Worm (Caenorhabditis elegans) whole organism, L4/young adult: ENCODE measurements around the gene ztf-13.

Experiments
- W03F9.2 ChIP-seq: fragments of 150-350 bp; optimal IDR thresholded peaks from 2 replicates; lab custom pipeline; 2014; ENCODE audit warnings: missing biosample characterization, missing genetic modification characterization
- dao-5 ChIP-seq: sonication (generic microtip); optimal IDR thresholded peaks from 2 replicates; lab custom pipeline; 2016; ENCODE audit warnings: missing genotype, missing genetic modification characterization, moderate library complexity, missing compliant biosample characterization
- him-1 ChIP-seq: sonication (generic microtip); optimal IDR thresholded peaks from 2 replicates; lab custom pipeline; 2016; ENCODE audit warnings: missing genotype, missing genetic modification reagents, missing genetic modification characterization, missing compliant biosample characterization

- TF ChIP-seq him-1 (tag; lab: Kevin White, UChicago): no peak
- TF ChIP-seq dao-5 (tag; lab: Kevin White, UChicago): no peak
- no peak for TF ChIP-seq W03F9.2
Measured at ce11 chrX:3067052-3067451, 34.9 kb downstream of the ztf-13 start.
